Fruit fly (Drosophila melanogaster) whole organism, wandering third instar larva: ENCODE results near the gene CG6933.

Experiments used
- Abd-B ChIP-seq: fragments of >200 bp; optimal IDR thresholded peaks from 2 replicates; lab custom pipeline; 2017; ENCODE audit warnings: missing biosample characterization, missing genetic modification characterization
- CG32264 ChIP-seq: fragments of 200-800 bp; sonication (Bioruptor generic); optimal IDR thresholded peaks from 2 replicates; lab custom pipeline; 2016; ENCODE audit warnings: missing biosample characterization, missing genetic modification characterization
- CG9705 ChIP-seq: fragments of 200-800 bp; sonication (Bioruptor generic); optimal IDR thresholded peaks from 2 replicates; lab custom pipeline; 2018; ENCODE audit warnings: missing biosample characterization, mild to moderate bottlenecking, missing genetic modification characterization
- CrebA ChIP-seq: fragments of 200-800 bp; sonication (Bioruptor generic); optimal IDR thresholded peaks from 2 replicates; lab custom pipeline; 2016; ENCODE audit warnings: missing biosample characterization, mild to moderate bottlenecking, missing genetic modification characterization, borderline replicate concordance
- Dfd ChIP-seq: fragments of >200 bp; optimal IDR thresholded peaks from 2 replicates; lab custom pipeline; 2017; ENCODE audit warnings: missing biosample characterization, missing genetic modification characterization
- Dif ChIP-seq: fragments of 200-275, 200-300 bp; sonication (Bioruptor generic); optimal IDR thresholded peaks from 2 replicates; lab custom pipeline; 2018; ENCODE audit warnings: missing biosample characterization, missing genetic modification characterization; ENCODE audit not compliant: partially characterized antibody
- GATAd ChIP-seq: sonication (Bioruptor generic); optimal IDR thresholded peaks from 2 replicates; lab custom pipeline; 2016; ENCODE audit warnings: missing biosample characterization, missing genetic modification characterization
- HLH106 ChIP-seq: fragments of 200-800 bp; optimal IDR thresholded peaks from 3 replicates; lab custom pipeline; 2019; ENCODE audit warnings: missing biosample characterization, mild to moderate bottlenecking, missing genetic modification characterization, moderate library complexity
- Hnf4 ChIP-seq: fragments of 200-800 bp; sonication (Bioruptor generic); optimal IDR thresholded peaks from 2 replicates; lab custom pipeline; 2016; ENCODE audit warnings: missing biosample characterization, mild to moderate bottlenecking, missing genetic modification characterization
- Hr78 ChIP-seq: fragments of >200 bp; optimal IDR thresholded peaks from 2 replicates; lab custom pipeline; 2017; ENCODE audit warnings: missing biosample characterization, missing genetic modification characterization
- Jra ChIP-seq: sonication (Bioruptor generic); optimal IDR thresholded peaks from 2 replicates; lab custom pipeline; 2016; ENCODE audit warnings: missing biosample characterization, missing genetic modification characterization
- Mio ChIP-seq: sonication (Bioruptor generic); optimal IDR thresholded peaks from 2 replicates; lab custom pipeline; 2016; ENCODE audit warnings: missing biosample characterization, missing genetic modification characterization
- Myc ChIP-seq: fragments of >200 bp; optimal IDR thresholded peaks from 2 replicates; lab custom pipeline; 2017
- N ChIP-seq: fragments of >200 bp; optimal IDR thresholded peaks from 2 replicates; lab custom pipeline; 2018; ENCODE audit warnings: missing biosample characterization, missing external identifiers, missing genetic modification characterization
- OdsH ChIP-seq: fragments of 200-800 bp; sonication (Bioruptor generic); optimal IDR thresholded peaks from 2 replicates; lab custom pipeline; 2016; ENCODE audit warnings: missing biosample characterization, mild to moderate bottlenecking, missing genetic modification characterization
- Rel ChIP-seq, 2 experiments: fragments of 200-800 bp; sonication (Bioruptor generic) in 1 of 2; optimal IDR thresholded peaks; 2 replicates in 1 of 2; 3 replicates in 1 of 2; lab custom pipeline; 2016 to 2019; ENCODE audit warnings: mild to moderate bottlenecking in 2 of 2, missing biosample characterization in 2 of 2, missing genetic modification characterization in 2 of 2, moderate library complexity in 1 of 2
- Sp1 ChIP-seq: fragments of 200-800 bp; sonication (Bioruptor generic); optimal IDR thresholded peaks from 3 replicates; lab custom pipeline; 2019; ENCODE audit warnings: missing biosample characterization, mild to moderate bottlenecking, missing genetic modification characterization, moderate library complexity
- Vsx2 ChIP-seq: fragments of 200-300, 225-300 bp; sonication (Bioruptor generic); optimal IDR thresholded peaks from 2 replicates; lab custom pipeline; 2018; ENCODE audit warnings: missing biosample characterization, missing genetic modification characterization; ENCODE audit not compliant: partially characterized antibody
- br ChIP-seq: fragments of 200-800 bp; sonication (Bioruptor generic); optimal IDR thresholded peaks from 2 replicates; lab custom pipeline; 2016; ENCODE audit warnings: missing biosample characterization, missing genetic modification characterization
- brk ChIP-seq: fragments of 200-800 bp; sonication (Bioruptor generic); optimal IDR thresholded peaks from 2 replicates; lab custom pipeline; 2016; ENCODE audit warnings: missing biosample characterization, mild to moderate bottlenecking, missing genetic modification characterization
- dl ChIP-seq, 2 experiments: fragments of 175-275, 200-275 bp in 1 of 2; fragments of 200-275 bp in 1 of 2; sonication (Bioruptor generic); optimal IDR thresholded peaks; lab custom pipeline; 2018; ENCODE audit warnings: mild to moderate bottlenecking in 2 of 2, missing biosample characterization in 2 of 2, missing genetic modification characterization in 2 of 2, moderate library complexity in 2 of 2; ENCODE audit not compliant: partially characterized antibody in 2 of 2, insufficient read depth in 1 of 2
- dmrt93B ChIP-seq: fragments of 200-800 bp; sonication (Bioruptor generic); optimal IDR thresholded peaks from 2 replicates; lab custom pipeline; 2018; ENCODE audit warnings: missing biosample characterization, mild to moderate bottlenecking, missing genetic modification characterization
- dsf ChIP-seq: sonication (Bioruptor generic); optimal IDR thresholded peaks from 2 replicates; lab custom pipeline; 2016; ENCODE audit warnings: missing biosample characterization, missing genetic modification characterization, borderline replicate concordance
- ey ChIP-seq: fragments of 200-800 bp; sonication (Bioruptor generic); optimal IDR thresholded peaks from 2 replicates; lab custom pipeline; 2016; ENCODE audit warnings: missing biosample characterization, missing genetic modification characterization
- foxo ChIP-seq, 2 experiments: fragments of 200-800 bp; sonication (Bioruptor generic); optimal IDR thresholded peaks; 2 replicates in 1 of 2; 3 replicates in 1 of 2; lab custom pipeline; 2016 to 2017; ENCODE audit warnings: missing biosample characterization in 2 of 2, missing genetic modification characterization in 2 of 2
- fru ChIP-seq: fragments of 200-800 bp; sonication (Bioruptor generic); optimal IDR thresholded peaks from 3 replicates; lab custom pipeline; 2016; ENCODE audit warnings: missing biosample characterization, mild to moderate bottlenecking, missing genetic modification characterization
- h ChIP-seq: fragments of 200-800 bp; sonication (Bioruptor generic); optimal IDR thresholded peaks from 3 replicates; lab custom pipeline; 2016; ENCODE audit warnings: missing biosample characterization, mild to moderate bottlenecking, missing genetic modification characterization
- jim ChIP-seq: fragments of 175-275, 200-325 bp; sonication (Bioruptor generic); optimal IDR thresholded peaks from 2 replicates; lab custom pipeline; 2016; ENCODE audit warnings: missing biosample characterization, mild to moderate bottlenecking, missing genetic modification characterization
- psq ChIP-seq: fragments of 200-800 bp; sonication (Bioruptor generic); optimal IDR thresholded peaks from 3 replicates; lab custom pipeline; 2017; ENCODE audit warnings: missing biosample characterization, mild to moderate bottlenecking, missing genetic modification characterization, moderate library complexity
- rgr ChIP-seq: fragments of 200-800 bp; sonication (Bioruptor generic); optimal IDR thresholded peaks from 3 replicates; lab custom pipeline; 2016; ENCODE audit warnings: missing biosample characterization, mild to moderate bottlenecking, missing genetic modification characterization
- sage ChIP-seq: fragments of 200-800 bp; sonication (Bioruptor generic); optimal IDR thresholded peaks from 2 replicates; lab custom pipeline; 2016; ENCODE audit warnings: missing biosample characterization, mild to moderate bottlenecking, missing genetic modification characterization
- sv ChIP-seq: fragments of 200-800 bp; sonication (Bioruptor generic); optimal IDR thresholded peaks from 3 replicates; lab custom pipeline; 2016; ENCODE audit warnings: missing biosample characterization, missing genetic modification characterization
- usp ChIP-seq: fragments of >200 bp; optimal IDR thresholded peaks from 2 replicates; lab custom pipeline; 2017; ENCODE audit warnings: missing biosample characterization, missing genetic modification characterization
- woc ChIP-seq: sonication (Bioruptor generic); optimal IDR thresholded peaks from 2 replicates; lab custom pipeline; 2016; ENCODE audit warnings: missing biosample characterization, mild to moderate bottlenecking, missing genetic modification characterization

Gene CG6933

dm6 chr3L:20223398-20223951 is 3.3 kb upstream of the CG6933 start, which contains the start of gene CG17147:
CG17147 (plus strand) TSS chr3L:20223932.
- TF ChIP-seq woc (GFP tag; lab: Kevin White, UChicago) (no peak), Vsx2 (GFP tag; lab: Kevin White, UChicago) (no peak), Sp1 (GFP tag; lab: Kevin White, UChicago) (no peak), psq (GFP tag; lab: Kevin White, UChicago) (no peak), Hnf4 (GFP tag; lab: Kevin White, UChicago) (no peak), sage (GFP tag; lab: Kevin White, UChicago) (no peak), jim (no peak), h (GFP tag; lab: Kevin White, UChicago) (no peak), Dfd (GFP tag; lab: Kevin White, UChicago) (no peak), Dif (GFP tag; lab: Kevin White, UChicago) (no peak), sv (GFP tag; lab: Kevin White, UChicago) (no peak), Rel (GFP tag; optimal IDR thresholded peaks at IDR 0.05; lab: Kevin White, UChicago) (no peak), Rel (tag; optimal IDR thresholded peaks at IDR 0.05; lab: Kevin White, UChicago) (no peak), CG32264 (GFP tag; lab: Kevin White, UChicago) (no peak), Mio (GFP tag; lab: Kevin White, UChicago) (no peak), Abd-B (no peak), foxo (GFP tag; optimal IDR thresholded peaks at IDR 0.05; lab: Kevin White, UChicago) (no peak), Hr78 (GFP tag; lab: Kevin White, UChicago) (no peak), fru (GFP tag; lab: Kevin White, UChicago) (no peak), ey (GFP tag; lab: Kevin White, UChicago) (no peak)

- TF ChIP-seq Rel (GFP tag; optimal IDR thresholded peaks at IDR 0.05; lab: Kevin White, UChicago) (no peak), Rel (tag; optimal IDR thresholded peaks at IDR 0.05; lab: Kevin White, UChicago) (no peak), h (GFP tag; lab: Kevin White, UChicago) (no peak), Mio (GFP tag; lab: Kevin White, UChicago) (no peak), foxo (GFP tag; optimal IDR thresholded peaks at IDR 0.05; lab: Kevin White, UChicago) (no peak), OdsH (GFP tag; lab: Kevin White, UChicago) (no peak), dl (GFP tag; optimal IDR thresholded peaks at IDR 0.05; lab: Kevin White, UChicago; ENCODE audit: insufficient read depth in 1 of 2, partially characterized antibody in 2 of 2) (no peak), Myc (lab: Kevin White, UChicago) (no peak), usp (GFP tag; lab: Kevin White, UChicago) (no peak), Jra (GFP tag; lab: Kevin White, UChicago) (no peak), Hnf4 (GFP tag; lab: Kevin White, UChicago) (no peak), Abd-B (no peak), dsf (GFP tag; lab: Kevin White, UChicago) (no peak), rgr (no peak)
Measured at dm6 chr3L:20222617-20223016, 2.4 kb upstream of the CG6933 start.

- TF ChIP-seq jim (no peak), ey (GFP tag; lab: Kevin White, UChicago) (no peak), dmrt93B (GFP tag; lab: Kevin White, UChicago) (no peak), OdsH (GFP tag; lab: Kevin White, UChicago) (no peak), Rel (GFP tag; optimal IDR thresholded peaks at IDR 0.05; lab: Kevin White, UChicago) (no peak), Rel (tag; optimal IDR thresholded peaks at IDR 0.05; lab: Kevin White, UChicago) (no peak), fru (GFP tag; lab: Kevin White, UChicago) (no peak), HLH106 (no peak)
Measured at dm6 chr3L:20221412-20221864, 1.2 kb upstream of the CG6933 start, which contains the start of gene CG17145. CG17145 (plus strand) TSS chr3L:20221814.

dm6 chr3L:20220918-20221317 is 698 bp upstream of the CG6933 start:
- no peak for TF ChIP-seq sage (GFP tag; lab: Kevin White, UChicago)
- no peak for TF ChIP-seq CG9705 (GFP tag; lab: Kevin White, UChicago)
- no peak for TF ChIP-seq brk (GFP tag; lab: Kevin White, UChicago)
- no peak for TF ChIP-seq CrebA (GFP tag; lab: Kevin White, UChicago)
- no peak for TF ChIP-seq Jra (GFP tag; lab: Kevin White, UChicago)
- TF ChIP-seq N (GFP tag; lab: Kevin White, UChicago): peak; percentile 72
- no peak for TF ChIP-seq br (GFP tag; lab: Kevin White, UChicago)
- no peak for TF ChIP-seq GATAd (GFP tag; lab: Kevin White, UChicago)
- peak; percentile 72 for TF ChIP-seq Myc (lab: Kevin White, UChicago)
- no peak for TF ChIP-seq dsf (GFP tag; lab: Kevin White, UChicago)
- TF ChIP-seq Vsx2 (GFP tag; lab: Kevin White, UChicago): peak; percentile 20
- peak; percentile 11 for TF ChIP-seq Dif (GFP tag; lab: Kevin White, UChicago)
- no peak for TF ChIP-seq CG32264 (GFP tag; lab: Kevin White, UChicago)
- no peak for TF ChIP-seq ey (GFP tag; lab: Kevin White, UChicago)
- no peak for TF ChIP-seq Hnf4 (GFP tag; lab: Kevin White, UChicago)
